Worm (Caenorhabditis elegans): ENCODE results near the gene K11H3.8.
A peak's percentile ranks its signal among the peaks of the same experiment; 100 is the strongest.

Gene K11H3.8

ce11 chrIII:9867780-9868503 is 33.0 kb downstream of the K11H3.8 start, which contains the start of gene dhhc-4:
Gene dhhc-4 (minus strand): TSS chrIII:9867792.
- TF ChIP-seq nhr-71 (tag; optimal IDR thresholded peaks at IDR 0.05) (peak; percentile 94), C04F5.9 (tag; optimal IDR thresholded peaks at IDR 0.05) (peak; percentile 84), nhr-28 (tag; optimal IDR thresholded peaks at IDR 0.05) (no peak), irx-1 (tag; optimal IDR thresholded peaks at IDR 0.05) (peak; percentile 95), fos-1 (tag; optimal IDR thresholded peaks at IDR 0.05) (no peak), unc-62 (GFP tag; optimal IDR thresholded peaks at IDR 0.05) (no peak), rnt-1 (tag; optimal IDR thresholded peaks at IDR 0.05) (peak; percentile 99), nhr-47 (tag; optimal IDR thresholded peaks at IDR 0.05) (peak; percentile 95), hlh-4 (tag; optimal IDR thresholded peaks at IDR 0.05) (peak; percentile 85), fkh-10 (GFP tag; optimal IDR thresholded peaks at IDR 0.05) (no peak), F16B12.6 (tag; optimal IDR thresholded peaks at IDR 0.05) (peak; percentile 0), lir-3 (tag; optimal IDR thresholded peaks at IDR 0.05; ENCODE audit: poor library complexity) (peak; percentile 96), mdl-1 (tag; optimal IDR thresholded peaks at IDR 0.05) (no peak), ztf-11 (tag; optimal IDR thresholded peaks at IDR 0.05) (peak in 1 of 2 experiments; percentile 96), skn-1 (tag; optimal IDR thresholded peaks at IDR 0.05) (peak; percentile 30), ceh-88 (GFP tag; IDR thresholded peaks at IDR 0.05) (peak; percentile 78), alr-1 (tag; optimal IDR thresholded peaks at IDR 0.05; ENCODE audit: borderline replicate concordance) (no peak), mep-1 (tag; optimal IDR thresholded peaks at IDR 0.05) (peak; percentile 52), egl-13 (tag; optimal IDR thresholded peaks at IDR 0.05) (peak; percentile 95), swsn-7 (tag; optimal IDR thresholded peaks at IDR 0.05) (peak; percentile 89), ces-1 (GFP tag; optimal IDR thresholded peaks at IDR 0.05) (no peak), snu-23 (GFP tag; optimal IDR thresholded peaks at IDR 0.05) (peak; percentile 77), nhr-19 (GFP tag; conservative IDR thresholded peaks at IDR 0.05) (peak; percentile 90), sox-4 (tag; optimal IDR thresholded peaks at IDR 0.05) (peak; percentile 91), nhr-12 (tag; optimal IDR thresholded peaks at IDR 0.05) (no peak), dpl-1 (GFP tag; optimal IDR thresholded peaks at IDR 0.05) (peak; percentile 88 to 93 (median 91)), egl-27 (tag; optimal IDR thresholded peaks at IDR 0.05) (no peak), dsc-1 (tag; optimal IDR thresholded peaks at IDR 0.05) (peak; percentile 94), ceh-90 (tag; optimal IDR thresholded peaks at IDR 0.05) (peak; percentile 97), grh-1 (GFP tag; IDR thresholded peaks at IDR 0.05) (peak; percentile 83), nhr-84 (tag; optimal IDR thresholded peaks at IDR 0.05) (no peak), mef-2 (tag; optimal IDR thresholded peaks at IDR 0.05) (no peak), sptf-1 (tag; optimal IDR thresholded peaks at IDR 0.05) (no peak), fkh-8 (tag; optimal IDR thresholded peaks at IDR 0.05) (peak; percentile 85), fkh-4 (tag; optimal IDR thresholded peaks at IDR 0.05; ENCODE audit: borderline replicate concordance) (peak; percentile 97), nhr-11 (tag; optimal IDR thresholded peaks at IDR 0.05) (no peak), tlp-1 (tag; optimal IDR thresholded peaks at IDR 0.05) (no peak), pag-3 (tag; optimal IDR thresholded peaks at IDR 0.05; ENCODE audit: borderline replicate concordance, insufficient read depth) (no peak), pqm-1 (tag; optimal IDR thresholded peaks at IDR 0.05) (no peak), nhr-85 (tag) (peak; percentile 92), nhr-77 (tag; optimal IDR thresholded peaks at IDR 0.05) (no peak), lin-39 (tag; optimal IDR thresholded peaks at IDR 0.05) (peak; percentile 86), zag-1 (tag; optimal IDR thresholded peaks at IDR 0.05) (no peak), lin-14 (GFP tag; optimal IDR thresholded peaks at IDR 0.05) (peak; percentile 84), lin-35 (GFP tag; optimal IDR thresholded peaks at IDR 0.05) (peak; percentile 92 to 93), unc-30 (tag; optimal IDR thresholded peaks at IDR 0.05) (no peak), blmp-1 (tag; optimal IDR thresholded peaks at IDR 0.05) (peak; percentile 89), tbx-2 (tag; optimal IDR thresholded peaks at IDR 0.05) (peak; percentile 94), lin-13 (GFP tag; optimal IDR thresholded peaks at IDR 0.05) (no peak), sup-37 (GFP tag; optimal IDR thresholded peaks at IDR 0.05) (peak; percentile 82), nhr-20 (tag; optimal IDR thresholded peaks at IDR 0.05) (peak; percentile 85), unc-86 (tag; optimal IDR thresholded peaks at IDR 0.05) (peak; percentile 83)
